Fruit fly (Drosophila melanogaster): Measurements from ENCODE around the gene CG15715.
A peak's percentile ranks its signal among the peaks of the same experiment; 100 is the strongest.

The CG15715 gene

DNA sequence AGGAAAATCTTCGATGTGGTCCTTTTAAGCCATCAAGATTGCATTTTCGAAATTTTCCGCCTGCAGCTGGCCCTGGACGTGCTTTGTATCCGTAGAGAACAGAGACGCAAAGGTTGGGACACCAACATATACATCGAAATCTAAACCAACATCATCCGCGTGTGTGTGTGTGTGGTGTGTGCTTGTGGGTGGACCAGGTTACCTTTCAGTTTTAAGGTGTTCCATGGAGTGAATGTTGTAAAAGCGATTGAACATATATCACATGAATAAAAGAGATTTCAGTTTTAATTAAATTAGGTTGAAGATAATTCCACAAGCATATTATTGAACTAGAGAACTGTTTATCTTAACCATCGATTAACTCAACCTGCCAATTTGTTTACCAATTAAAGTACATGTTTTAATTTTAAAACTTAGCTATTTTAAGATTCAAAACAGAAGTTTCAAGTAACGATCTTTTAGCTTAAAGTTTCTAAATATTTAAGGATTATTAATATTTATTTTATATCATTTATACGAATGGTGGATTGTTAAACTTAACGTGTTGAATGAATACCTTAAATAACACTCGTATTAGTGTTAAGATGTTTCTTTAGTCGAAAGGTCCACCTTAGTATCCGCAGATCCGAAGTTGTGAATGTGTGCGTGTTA, 10.2 kb downstream of the CG15715 start (continued):
- peak; percentile 40 for TF ChIP-seq YL-1 (GFP tag; optimal IDR thresholded peaks at IDR 0.05)
- TF ChIP-seq CG17361 (GFP tag; IDR thresholded peaks at IDR 0.05), result peak; percentile 88
- TF ChIP-seq slp2 (GFP tag; optimal IDR thresholded peaks at IDR 0.05), result peak; percentile 22
- peak; percentile 44; the same call in 1 of the 3 replicates for TF ChIP-seq CG14050 (GFP tag; IDR thresholded peaks at IDR 0.05)
- no peak for TF ChIP-seq da (GFP tag; optimal IDR thresholded peaks at IDR 0.05)
- TF ChIP-seq chif (GFP tag; optimal IDR thresholded peaks at IDR 0.05), result peak; percentile 43 to 59
- TF ChIP-seq CG12391 (tag; optimal IDR thresholded peaks at IDR 0.05), result peak; percentile 86
- peak; percentile 26 to 32 for TF ChIP-seq Pdp1 (GFP tag; optimal IDR thresholded peaks at IDR 0.05)
- TF ChIP-seq CG17568 (GFP tag; optimal IDR thresholded peaks at IDR 0.05), result peak; percentile 61
- TF ChIP-seq CG12104 (GFP tag; optimal IDR thresholded peaks at IDR 0.05), result peak; percentile 77
- TF ChIP-seq Xbp1 (GFP tag; optimal IDR thresholded peaks at IDR 0.05), result peak; percentile 66
- TF ChIP-seq CG6683 (GFP tag; optimal IDR thresholded peaks at IDR 0.05), result peak; percentile 74
- peak; percentile 43 for TF ChIP-seq schlank (tag; optimal IDR thresholded peaks at IDR 0.05)
- no peak for TF ChIP-seq CG15073 (GFP tag; optimal IDR thresholded peaks at IDR 0.05)
- TF ChIP-seq CG1603 (tag; optimal IDR thresholded peaks at IDR 0.05), result peak; percentile 53
- peak; percentile 60 for TF ChIP-seq CG18011 (GFP tag; optimal IDR thresholded peaks at IDR 0.05)
- TF ChIP-seq inv (GFP tag; IDR thresholded peaks at IDR 0.05; ENCODE audit: partially characterized antibody), result no peak
- peak; percentile 3 for TF ChIP-seq CG1647 (GFP tag; optimal IDR thresholded peaks at IDR 0.05)
- TF ChIP-seq CG3163 (GFP tag; optimal IDR thresholded peaks at IDR 0.05), result no peak
- TF ChIP-seq zen (tag; optimal IDR thresholded peaks at IDR 0.05), result peak; percentile 31
- peak; percentile 41 for TF ChIP-seq CG1529 (GFP tag; optimal IDR thresholded peaks at IDR 0.05)
- TF ChIP-seq CG43689 (GFP tag; IDR thresholded peaks at IDR 0.05), result no peak
- TF ChIP-seq nom (GFP tag; optimal IDR thresholded peaks at IDR 0.05), result peak; percentile 98
- TF ChIP-seq Sry-β (GFP tag; optimal IDR thresholded peaks at IDR 0.05), result no peak
- TF ChIP-seq Aef1 (GFP tag; IDR thresholded peaks at IDR 0.05), result peak; percentile 35; the same call in 2 of the 3 replicates
- TF ChIP-seq lilli (GFP tag; optimal IDR thresholded peaks at IDR 0.05), result peak; percentile 73
- TF ChIP-seq CG33213 (GFP tag; optimal IDR thresholded peaks at IDR 0.05), result no peak
- peak; percentile 43 for TF ChIP-seq dm (GFP tag; optimal IDR thresholded peaks at IDR 0.05)
- TF ChIP-seq Elba2 (GFP tag; optimal IDR thresholded peaks at IDR 0.05), result no peak
- peak; percentile 74 for TF ChIP-seq Ssrp (tag; optimal IDR thresholded peaks at IDR 0.05)
- no peak for TF ChIP-seq pan (optimal IDR thresholded peaks at IDR 0.05)
- peak in 1 of 2 experiments; percentile 45 for TF ChIP-seq pan (GFP tag; optimal IDR thresholded peaks at IDR 0.05 in 1 of 2, IDR thresholded peaks at IDR 0.05 in 1 of 2)
- peak; percentile 30; the same call in 1 of the 3 replicates for TF ChIP-seq zfh1 (GFP tag; IDR thresholded peaks at IDR 0.05)
- TF ChIP-seq gro (GFP tag; optimal IDR thresholded peaks at IDR 0.05), result peak; percentile 74
- TF ChIP-seq Med (GFP tag), result peak; percentile 87
- TF ChIP-seq jing (GFP tag; optimal IDR thresholded peaks at IDR 0.05), result no peak
- TF ChIP-seq row (GFP tag; IDR thresholded peaks at IDR 0.05), result peak; percentile 53; the same call in 2 of the 3 replicates
- no peak for TF ChIP-seq ato (GFP tag; IDR thresholded peaks at IDR 0.05; ENCODE audit: partially characterized antibody)
- TF ChIP-seq CG12236 (GFP tag; optimal IDR thresholded peaks at IDR 0.05), result peak; percentile 17
- TF ChIP-seq D (optimal IDR thresholded peaks at IDR 0.05), result peak; percentile 47
- peak; percentile 73 for TF ChIP-seq D (GFP tag; optimal IDR thresholded peaks at IDR 0.05)
- peak; percentile 94 for TF ChIP-seq CG2678 (tag; optimal IDR thresholded peaks at IDR 0.05)
- no peak for TF ChIP-seq CG31224 (GFP tag; IDR thresholded peaks at IDR 0.05)
- peak; percentile 35 for TF ChIP-seq Side (GFP tag; optimal IDR thresholded peaks at IDR 0.05)
- TF ChIP-seq al (GFP tag; IDR thresholded peaks at IDR 0.05), result peak; percentile 43; the same call in 1 of the 2 replicates
- TF ChIP-seq CG13287 (GFP tag; IDR thresholded peaks at IDR 0.05; ENCODE audit: partially characterized antibody), result 0 out of 2 replicates have a peak, but pooled peaks have one; percentile 45
- TF ChIP-seq Lim3 (GFP tag; IDR thresholded peaks at IDR 0.05), result no peak
- 0 out of 3 replicates have a peak, but pooled peaks have one; percentile 47 for TF ChIP-seq CG34224 (GFP tag; IDR thresholded peaks at IDR 0.05; ENCODE audit: partially characterized antibody)
- TF ChIP-seq Bgb (GFP tag; IDR thresholded peaks at IDR 0.05; ENCODE audit: partially characterized antibody), result no peak; the same call in 1 of the 2 replicates

Data from whole organism, embryonic.